Worm (Caenorhabditis elegans) whole organism, mixed stage, embryonic: ENCODE data around the gene mel-28.

Experiments used
- ceh-83 ChIP-seq: fragments of 200-800 bp; sonication (Bioruptor generic); optimal IDR thresholded peaks from 2 replicates; lab custom pipeline; 2018; ENCODE audit warnings: mild to moderate bottlenecking, missing genetic modification characterization, missing compliant biosample characterization
- ces-1 ChIP-seq: fragments of 150-350 bp; optimal IDR thresholded peaks from 2 replicates; lab custom pipeline; 2014; ENCODE audit warnings: missing biosample characterization, missing genetic modification reagents, missing genetic modification characterization
- lin-32 ChIP-seq: fragments of 200-800 bp; sonication (Bioruptor generic); optimal IDR thresholded peaks from 2 replicates; lab custom pipeline; 2018; ENCODE audit warnings: mild to moderate bottlenecking, missing genetic modification characterization, missing compliant biosample characterization
- nhr-12 ChIP-seq: fragments of 150-350 bp; optimal IDR thresholded peaks from 2 replicates; lab custom pipeline; 2014; ENCODE audit warnings: missing biosample characterization, missing genetic modification characterization
- nhr-237 ChIP-seq: fragments of 150-350 bp; optimal IDR thresholded peaks from 2 replicates; lab custom pipeline; 2014; ENCODE audit warnings: missing biosample characterization, missing genetic modification characterization
- nhr-76 ChIP-seq: sonication (generic microtip); optimal IDR thresholded peaks from 2 replicates; lab custom pipeline; 2017; ENCODE audit warnings: missing biosample characterization, missing genetic modification characterization
- snpc-4 ChIP-seq: fragments of 150-350 bp; optimal IDR thresholded peaks from 2 replicates; lab custom pipeline; 2014; ENCODE audit warnings: missing biosample characterization, missing genetic modification characterization
- ztf-11 ChIP-seq: fragments of 150-350 bp; optimal IDR thresholded peaks from 2 replicates; lab custom pipeline; 2014; ENCODE audit warnings: missing biosample characterization, missing genetic modification characterization

DNA sequence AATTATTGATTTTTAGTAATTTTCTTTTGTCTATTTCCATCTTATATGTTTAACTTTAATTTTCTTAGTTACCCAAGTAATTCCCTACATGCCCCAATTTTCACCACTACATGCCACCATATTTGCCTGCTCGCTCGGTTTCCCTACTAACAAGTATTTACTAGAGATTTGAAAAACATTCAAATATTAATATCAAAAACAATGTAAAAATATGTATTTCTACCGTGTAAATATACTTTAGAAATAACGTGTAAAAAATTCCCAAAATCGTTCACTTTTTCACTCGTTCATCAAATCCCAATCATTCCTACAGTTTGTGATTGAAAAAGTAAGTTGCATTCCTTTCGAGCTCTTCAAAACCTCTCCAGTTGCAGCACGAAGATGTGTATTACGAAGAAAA is 40.7 kb downstream of the mel-28 start, which contains the start of gene F26A1.3:
- TF ChIP-seq nhr-12 (tag; lab: Kevin White, UChicago) = no peak
- TF ChIP-seq snpc-4 = no peak
- TF ChIP-seq nhr-237 (tag; lab: Kevin White, UChicago) = no peak
- no peak for TF ChIP-seq lin-32 (GFP tag; lab: Kevin White, UChicago)
- TF ChIP-seq ces-1 (GFP tag; lab: Kevin White, UChicago) = no peak
- no peak for TF ChIP-seq nhr-76 (tag; lab: Kevin White, UChicago)
- no peak for TF ChIP-seq ceh-83 (GFP tag; lab: Kevin White, UChicago)
- no peak for TF ChIP-seq ztf-11 (tag; lab: Kevin White, UChicago)
